Worm (Caenorhabditis elegans): ENCODE measurements around the gene cct-2.

Gene cct-2

DNA sequence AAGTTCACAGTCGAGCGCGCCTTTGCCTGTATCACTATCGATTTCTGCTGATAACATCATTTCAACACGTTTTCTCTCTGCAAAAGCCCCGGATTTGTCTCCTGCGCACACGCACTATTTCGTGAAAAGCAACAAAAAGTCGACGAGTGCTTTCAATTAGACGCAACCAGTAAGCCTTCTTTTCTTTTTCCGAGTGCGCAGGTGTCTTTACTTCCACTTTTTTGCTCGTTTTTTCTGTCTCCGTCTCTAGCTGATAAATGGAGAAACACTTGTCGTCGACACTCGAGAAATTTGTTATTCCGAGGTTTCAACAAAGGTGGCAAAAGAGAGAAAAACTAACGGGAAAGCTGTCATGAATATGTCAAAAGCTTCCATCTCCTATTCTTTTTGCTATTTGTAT lies 35.9 kb upstream of the cct-2 start:
- TF ChIP-seq jun-1 (tag; optimal IDR thresholded peaks at IDR 0.05) (no peak), ceh-20 (GFP tag; IDR thresholded peaks at IDR 0.05) (no peak), zip-2 (tag; optimal IDR thresholded peaks at IDR 0.05) (no peak), nhr-111 (GFP tag; optimal IDR thresholded peaks at IDR 0.05) (no peak), daf-19 (GFP tag; conservative IDR thresholded peaks at IDR 0.05) (no peak), lin-1 (GFP tag; IDR thresholded peaks at IDR 0.05) (no peak), ctbp-1 (GFP tag; IDR thresholded peaks at IDR 0.05) (no peak), hlh-11 (tag; optimal IDR thresholded peaks at IDR 0.05) (peak; percentile 34), zip-11 (GFP tag; IDR thresholded peaks at IDR 0.05) (no peak), mxl-3 (GFP tag; optimal IDR thresholded peaks at IDR 0.05) (peak; percentile 8), dmd-6 (GFP tag; IDR thresholded peaks at IDR 0.05) (peak; percentile 24; the same call in 1 of the 2 replicates), Y105C5A.15 (GFP tag; IDR thresholded peaks at IDR 0.05) (no peak), D1046.2 (GFP tag; IDR thresholded peaks at IDR 0.05) (no peak), unc-130 (GFP tag; optimal IDR thresholded peaks at IDR 0.05) (no peak), lin-39 (tag; optimal IDR thresholded peaks at IDR 0.05) (no peak), zfp-3 (GFP tag; conservative IDR thresholded peaks at IDR 0.05) (no peak), daf-16 (GFP tag; optimal IDR thresholded peaks at IDR 0.05) (no peak), daf-16 (tag; optimal IDR thresholded peaks at IDR 0.05) (peak; percentile 17), F49E8.2 (tag; optimal IDR thresholded peaks at IDR 0.05; ENCODE audit: borderline replicate concordance) (no peak), R02D3.7 (tag; optimal IDR thresholded peaks at IDR 0.05) (no peak)

DNA sequence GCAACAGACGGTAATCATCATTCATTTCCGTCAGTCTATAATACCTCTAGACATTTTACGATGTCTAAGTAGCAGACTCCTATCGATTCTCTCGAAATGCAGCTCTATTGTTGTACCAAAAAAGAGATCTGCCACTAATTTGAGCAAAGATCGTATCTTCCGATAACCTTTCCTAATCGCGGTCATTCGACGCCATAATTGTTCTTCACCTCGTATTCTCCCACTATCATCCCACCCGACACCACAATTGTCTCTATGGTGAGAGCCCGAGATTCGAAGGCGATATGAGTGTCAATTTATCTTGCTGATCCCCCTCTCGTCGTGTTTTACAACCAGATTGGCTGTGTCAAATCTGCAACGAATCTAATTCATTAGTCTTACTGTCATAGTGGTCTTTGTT lies 32.1 kb upstream of the cct-2 start:
- TF ChIP-seq Y5F2A.4 (GFP tag; optimal IDR thresholded peaks at IDR 0.05) (no peak), nhr-10 (tag; optimal IDR thresholded peaks at IDR 0.05) (no peak), hlh-11 (tag; optimal IDR thresholded peaks at IDR 0.05) (no peak), lin-39 (tag; optimal IDR thresholded peaks at IDR 0.05) (no peak), fkh-10 (GFP tag; optimal IDR thresholded peaks at IDR 0.05) (no peak), F49E8.2 (tag; optimal IDR thresholded peaks at IDR 0.05; ENCODE audit: borderline replicate concordance) (no peak), ceh-20 (GFP tag; IDR thresholded peaks at IDR 0.05) (no peak), egl-27 (tag; optimal IDR thresholded peaks at IDR 0.05) (no peak), unc-130 (GFP tag; optimal IDR thresholded peaks at IDR 0.05) (no peak)

DNA sequence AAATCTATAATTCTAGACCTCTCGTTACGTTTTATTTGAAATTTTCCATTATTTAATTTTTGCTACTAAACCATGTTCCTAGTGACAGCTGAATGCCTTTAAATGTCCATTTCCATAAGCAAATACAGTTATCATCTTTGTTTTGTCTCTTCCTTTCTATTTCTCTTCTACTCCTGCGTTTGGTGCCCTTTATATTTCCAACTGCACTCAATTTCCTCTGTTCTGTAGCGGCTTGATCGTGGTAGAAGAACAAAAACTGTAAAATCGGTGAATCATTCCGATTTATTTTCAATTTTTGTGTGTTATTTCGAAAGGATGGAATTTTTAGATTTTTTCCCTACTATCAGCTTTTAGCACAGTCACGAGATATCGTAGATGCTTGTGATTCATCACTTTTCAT lies 31.6 kb upstream of the cct-2 start:
- TF ChIP-seq daf-16 (GFP tag; optimal IDR thresholded peaks at IDR 0.05) (no peak), daf-16 (tag; optimal IDR thresholded peaks at IDR 0.05) (no peak), hmg-1.1 (GFP tag; IDR thresholded peaks at IDR 0.05) (no peak), pqm-1 (tag; optimal IDR thresholded peaks at IDR 0.05) (peak; percentile 9), aha-1 (tag) (peak; percentile 75), dve-1 (tag; optimal IDR thresholded peaks at IDR 0.05; ENCODE audit: insufficient read depth) (peak; percentile 36)

DNA sequence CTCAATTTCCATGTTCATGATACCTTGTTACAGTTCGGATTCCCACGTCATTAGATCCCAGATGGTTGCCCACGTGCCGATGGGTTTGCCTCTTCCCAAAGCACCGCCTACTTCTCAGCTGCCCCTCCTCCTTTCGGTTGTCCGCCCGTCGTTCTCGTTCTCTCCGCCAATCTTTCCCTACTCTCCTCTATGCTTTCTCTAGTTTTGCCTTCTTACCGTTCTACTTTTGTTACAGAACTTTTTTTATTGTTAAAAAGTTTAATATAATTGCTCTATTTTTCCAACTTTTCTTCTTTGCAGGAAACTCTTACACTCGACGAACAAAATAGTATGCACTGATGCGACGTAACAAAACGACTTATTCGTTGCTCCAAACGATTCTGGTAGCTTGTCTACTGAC lies 31.0 kb upstream of the cct-2 start, which contains the start of gene lat-1:
Gene lat-1, plus strand, starts transcription at position 301 of the 400 bp plus-strand sequence.
- TF ChIP-seq nhr-28 (tag; optimal IDR thresholded peaks at IDR 0.05) (no peak), nhr-76 (tag; optimal IDR thresholded peaks at IDR 0.05) (no peak), tag-97 (GFP tag; IDR thresholded peaks at IDR 0.05) (no peak), hlh-11 (tag; optimal IDR thresholded peaks at IDR 0.05) (no peak), daf-19 (GFP tag; conservative IDR thresholded peaks at IDR 0.05) (no peak), nhr-42 (GFP tag; IDR thresholded peaks at IDR 0.05) (no peak), mdt-29 (GFP tag; IDR thresholded peaks at IDR 0.05) (no peak), ceh-20 (GFP tag; IDR thresholded peaks at IDR 0.05) (no peak), madf-5 (GFP tag; IDR thresholded peaks at IDR 0.05) (no peak), nhr-48 (tag; optimal IDR thresholded peaks at IDR 0.05) (no peak), nhr-25 (tag; optimal IDR thresholded peaks at IDR 0.05; ENCODE audit: borderline replicate concordance, insufficient read depth) (no peak)
